Worm (Caenorhabditis elegans): Measurements from ENCODE around the gene Y41E3.18.

The Y41E3.18 gene

ce11 chrIV:15028891-15029290 is 36.7 kb downstream of the Y41E3.18 start, which contains the start of gene Y41E3.8:
TSS of gene Y41E3.8 (minus strand) at chrIV:15028978.
- TF ChIP-seq nhr-28 (tag; optimal IDR thresholded peaks at IDR 0.05) = no peak
- no peak for TF ChIP-seq M03D4.4 (tag; optimal IDR thresholded peaks at IDR 0.05)
- no peak for TF ChIP-seq unc-39 (tag; optimal IDR thresholded peaks at IDR 0.05)
- TF ChIP-seq ces-1 (GFP tag; optimal IDR thresholded peaks at IDR 0.05) = peak; percentile 54
- no peak for TF ChIP-seq flh-1 (GFP tag; optimal IDR thresholded peaks at IDR 0.05)
- TF ChIP-seq drap-1 (GFP tag; optimal IDR thresholded peaks at IDR 0.05) = no peak

- TF ChIP-seq M03D4.4 (tag; optimal IDR thresholded peaks at IDR 0.05) (no peak), elt-3 (tag; optimal IDR thresholded peaks at IDR 0.05) (no peak)
These were observed 37.2 kb downstream of the Y41E3.18 start for ce11 chrIV:15028386-15028785.

- no peak for TF ChIP-seq M03D4.4 (tag; optimal IDR thresholded peaks at IDR 0.05)
- TF ChIP-seq ceh-83 (GFP tag; optimal IDR thresholded peaks at IDR 0.05) = no peak
- TF ChIP-seq nhr-76 (tag; optimal IDR thresholded peaks at IDR 0.05) = no peak
- no peak for TF ChIP-seq zip-8 (tag; optimal IDR thresholded peaks at IDR 0.05)
- no peak for TF ChIP-seq lin-32 (GFP tag; optimal IDR thresholded peaks at IDR 0.05)
- no peak for TF ChIP-seq lin-13 (tag; optimal IDR thresholded peaks at IDR 0.05)
- no peak for TF ChIP-seq unc-120 (tag; optimal IDR thresholded peaks at IDR 0.05; ENCODE audit: poor library complexity, severe bottlenecking)
- no peak for TF ChIP-seq nhr-28 (tag; optimal IDR thresholded peaks at IDR 0.05)
- TF ChIP-seq cnd-1 (tag; optimal IDR thresholded peaks at IDR 0.05) = no peak
These were observed 37.7 kb downstream of the Y41E3.18 start for ce11 chrIV:15027884-15028283.

- TF ChIP-seq drap-1 (GFP tag; optimal IDR thresholded peaks at IDR 0.05) = no peak
- no peak for TF ChIP-seq unc-120 (tag; optimal IDR thresholded peaks at IDR 0.05; ENCODE audit: poor library complexity, severe bottlenecking)
- no peak for TF ChIP-seq cnd-1 (tag; optimal IDR thresholded peaks at IDR 0.05)
- TF ChIP-seq elt-3 (tag; optimal IDR thresholded peaks at IDR 0.05) = no peak
- TF ChIP-seq ceh-83 (GFP tag; optimal IDR thresholded peaks at IDR 0.05) = no peak
- TF ChIP-seq hlh-1 (tag; optimal IDR thresholded peaks at IDR 0.05) = no peak
- no peak for TF ChIP-seq unc-39 (tag; optimal IDR thresholded peaks at IDR 0.05)
- TF ChIP-seq ceh-39 (tag; optimal IDR thresholded peaks at IDR 0.05) = no peak
- TF ChIP-seq nhr-28 (tag; optimal IDR thresholded peaks at IDR 0.05) = no peak
- TF ChIP-seq nhr-2 (tag; optimal IDR thresholded peaks at IDR 0.05) = no peak
- no peak for TF ChIP-seq mls-2 (tag; optimal IDR thresholded peaks at IDR 0.05)
- TF ChIP-seq lin-32 (GFP tag; optimal IDR thresholded peaks at IDR 0.05) = no peak
- TF ChIP-seq flh-1 (GFP tag; optimal IDR thresholded peaks at IDR 0.05) = no peak
- no peak for TF ChIP-seq tbx-8 (GFP tag; optimal IDR thresholded peaks at IDR 0.05)
- TF ChIP-seq mep-1 (tag; optimal IDR thresholded peaks at IDR 0.05) = no peak
- no peak for TF ChIP-seq ztf-11 (tag; optimal IDR thresholded peaks at IDR 0.05)
- TF ChIP-seq nhr-12 (tag; optimal IDR thresholded peaks at IDR 0.05) = no peak
These were observed 38.2 kb downstream of the Y41E3.18 start for ce11 chrIV:15027334-15027733.

ce11 chrIV:15025384-15025783 is 40.2 kb downstream of the Y41E3.18 start, which contains the start of gene fcd-2:
TSS of gene fcd-2 (plus strand) at chrIV:15025710.
- TF ChIP-seq elt-1 (tag; optimal IDR thresholded peaks at IDR 0.05; ENCODE audit: borderline replicate concordance, insufficient read depth) = no peak
- peak; percentile 34 for TF ChIP-seq lin-13 (tag; optimal IDR thresholded peaks at IDR 0.05)
- TF ChIP-seq mab-5 (tag; optimal IDR thresholded peaks at IDR 0.05) = peak; percentile 28
- peak; percentile 33 for TF ChIP-seq ces-1 (GFP tag; optimal IDR thresholded peaks at IDR 0.05)
- peak; percentile 5 for TF ChIP-seq pha-4 (tag; optimal IDR thresholded peaks at IDR 0.05)
- TF ChIP-seq lsy-2 (tag; optimal IDR thresholded peaks at IDR 0.05) = peak; percentile 28
- TF ChIP-seq sptf-1 (tag; optimal IDR thresholded peaks at IDR 0.05) = no peak
- peak; percentile 35 for TF ChIP-seq nhr-237 (tag; optimal IDR thresholded peaks at IDR 0.05)
- TF ChIP-seq sem-2 (GFP tag; optimal IDR thresholded peaks at IDR 0.05) = no peak
- peak; percentile 60 for TF ChIP-seq mep-1 (tag; optimal IDR thresholded peaks at IDR 0.05)
- no peak for TF ChIP-seq hlh-1 (tag; optimal IDR thresholded peaks at IDR 0.05)

ce11 chrIV:15024426-15024825 is 41.1 kb downstream of the Y41E3.18 start:
- TF ChIP-seq M03D4.4 (tag; optimal IDR thresholded peaks at IDR 0.05) (no peak), zip-8 (tag; optimal IDR thresholded peaks at IDR 0.05) (no peak), lsy-2 (tag; optimal IDR thresholded peaks at IDR 0.05) (no peak), mab-5 (tag; optimal IDR thresholded peaks at IDR 0.05) (no peak), mls-2 (tag; optimal IDR thresholded peaks at IDR 0.05) (no peak), ceh-43 (GFP tag; optimal IDR thresholded peaks at IDR 0.05) (no peak), lin-13 (tag; optimal IDR thresholded peaks at IDR 0.05) (no peak), drap-1 (GFP tag; optimal IDR thresholded peaks at IDR 0.05) (no peak), nhr-28 (tag; optimal IDR thresholded peaks at IDR 0.05) (no peak), ham-2 (GFP tag; optimal IDR thresholded peaks at IDR 0.05) (no peak), elt-3 (tag; optimal IDR thresholded peaks at IDR 0.05) (no peak), lin-32 (GFP tag; optimal IDR thresholded peaks at IDR 0.05) (no peak), nhr-12 (tag; optimal IDR thresholded peaks at IDR 0.05) (no peak), pha-4 (tag; optimal IDR thresholded peaks at IDR 0.05) (no peak), cnd-1 (tag; optimal IDR thresholded peaks at IDR 0.05) (no peak), nhr-76 (tag; optimal IDR thresholded peaks at IDR 0.05) (no peak), ceh-83 (GFP tag; optimal IDR thresholded peaks at IDR 0.05) (no peak), ceh-39 (tag; optimal IDR thresholded peaks at IDR 0.05) (no peak), unc-39 (tag; optimal IDR thresholded peaks at IDR 0.05) (no peak), sptf-1 (tag; optimal IDR thresholded peaks at IDR 0.05) (no peak)
